Fruit fly (Drosophila melanogaster) whole organism, embryonic: ENCODE data around the gene PH4alphaEFB.
A peak's percentile ranks its signal among the peaks of the same experiment; 100 is the strongest.

Experiments
- Atf3 ChIP-seq: fragments of 200-800 bp; sonication (Bioruptor generic); optimal IDR thresholded peaks from 3 replicates; lab custom pipeline; 2016; ENCODE audit warnings: missing biosample characterization, missing genetic modification characterization
- CG10267 ChIP-seq: fragments of 200-800 bp; sonication (Bioruptor generic); optimal IDR thresholded peaks from 2 replicates; lab custom pipeline; 2018; ENCODE audit warnings: missing biosample characterization, mild to moderate bottlenecking, missing genetic modification characterization, moderate library complexity
- CG10321 ChIP-seq: fragments of 200-800 bp; sonication (Bioruptor generic); IDR thresholded peaks from 2 replicates; pipeline ENCODE4 v1.3.6; 2022; ENCODE audit warnings: missing biosample characterization, missing genetic modification characterization
- CG11504 ChIP-seq: fragments of 200-800 bp; sonication (Bioruptor generic); optimal IDR thresholded peaks from 3 replicates; lab custom pipeline; 2019; ENCODE audit warnings: missing biosample characterization, mild to moderate bottlenecking, missing genetic modification characterization, moderate library complexity
- CG11560 ChIP-seq: fragments of 200-800 bp; sonication (Bioruptor generic); IDR thresholded peaks from 3 replicates; pipeline ENCODE4 v1.3.6; 2022; ENCODE audit warnings: missing biosample characterization, missing genetic modification characterization
- CG12219 ChIP-seq: fragments of 200-800 bp; sonication (Bioruptor generic); optimal IDR thresholded peaks from 3 replicates; lab custom pipeline; 2018; ENCODE audit warnings: missing biosample characterization, mild to moderate bottlenecking, missing genetic modification characterization
- CG12236 ChIP-seq: fragments of 200-800 bp; sonication (Bioruptor generic); optimal IDR thresholded peaks from 2 replicates; lab custom pipeline; 2016; ENCODE audit warnings: missing biosample characterization, missing genetic modification characterization
- CG12744 ChIP-seq: fragments of 200-800 bp; sonication (Bioruptor generic); optimal IDR thresholded peaks from 2 replicates; lab custom pipeline; 2016; ENCODE audit warnings: missing biosample characterization, missing genetic modification characterization
- CG13287 ChIP-seq: fragments of 200-800 bp; sonication (Bioruptor generic); IDR thresholded peaks from 2 replicates; pipeline ENCODE4 v1.3.6; 2022; ENCODE audit warnings: missing biosample characterization, missing genetic modification characterization; ENCODE audit not compliant: partially characterized antibody
- CG13775 ChIP-seq: fragments of 200-800 bp; sonication (Bioruptor generic); optimal IDR thresholded peaks from 3 replicates; lab custom pipeline; 2017; ENCODE audit warnings: missing biosample characterization, mild to moderate bottlenecking, missing genetic modification characterization
- CG15514 ChIP-seq: fragments of 200-800 bp; sonication (Bioruptor generic); optimal IDR thresholded peaks from 3 replicates; lab custom pipeline; 2017; ENCODE audit warnings: missing biosample characterization, missing genetic modification characterization, mild to moderate bottlenecking, moderate library complexity, missing genetic modification reagents
- CG1602 ChIP-seq: fragments of 200-800 bp; sonication (Bioruptor generic); optimal IDR thresholded peaks from 3 replicates; lab custom pipeline; 2016; ENCODE audit warnings: missing biosample characterization, missing genetic modification characterization
- CG16779 ChIP-seq: fragments of 200-800 bp; sonication (Bioruptor generic); IDR thresholded peaks from 2 replicates; pipeline ENCODE4 v1.3.6; 2022; ENCODE audit warnings: missing biosample characterization, missing genetic modification characterization
- CG17568 ChIP-seq: fragments of 200-800 bp; sonication (Bioruptor generic); optimal IDR thresholded peaks from 2 replicates; lab custom pipeline; 2018; ENCODE audit warnings: missing biosample characterization, mild to moderate bottlenecking, missing genetic modification characterization, moderate library complexity
- CG17802 ChIP-seq: fragments of 200-800 bp; sonication (Bioruptor generic); optimal IDR thresholded peaks from 2 replicates; lab custom pipeline; 2018; ENCODE audit warnings: missing biosample characterization, mild to moderate bottlenecking, missing genetic modification characterization, moderate library complexity
- CG17912 ChIP-seq: fragments of 200-800 bp; sonication (Bioruptor generic); optimal IDR thresholded peaks from 2 replicates; lab custom pipeline; 2018; ENCODE audit warnings: missing biosample characterization, mild to moderate bottlenecking, missing genetic modification characterization
- CG2712 ChIP-seq: fragments of 200-800 bp; optimal IDR thresholded peaks from 3 replicates; lab custom pipeline; 2019; ENCODE audit warnings: missing biosample characterization, mild to moderate bottlenecking, missing genetic modification characterization, moderate library complexity
- CG2875 ChIP-seq: fragments of 200-800 bp; sonication (Bioruptor generic); optimal IDR thresholded peaks from 2 replicates; lab custom pipeline; 2017; ENCODE audit warnings: missing biosample characterization, mild to moderate bottlenecking, missing genetic modification characterization, missing genetic modification reagents
- CG32767 ChIP-seq: fragments of 200-800 bp; sonication (Bioruptor generic); IDR thresholded peaks from 2 replicates; pipeline ENCODE4 v1.3.6; 2022; ENCODE audit warnings: missing biosample characterization, missing genetic modification characterization
- CG3281 ChIP-seq: fragments of 200-800 bp; sonication (Bioruptor generic); optimal IDR thresholded peaks from 3 replicates; lab custom pipeline; 2017; ENCODE audit warnings: missing biosample characterization, mild to moderate bottlenecking, missing genetic modification characterization
- CG6175 ChIP-seq: fragments of 200-800 bp; sonication (Bioruptor generic); IDR thresholded peaks from 3 replicates; pipeline ENCODE4 v1.3.6; 2022; ENCODE audit warnings: missing biosample characterization, missing genetic modification characterization
- CG6654 ChIP-seq: fragments of 200-800 bp; sonication (Bioruptor generic); optimal IDR thresholded peaks from 2 replicates; lab custom pipeline; 2017; ENCODE audit warnings: missing biosample characterization, mild to moderate bottlenecking, missing genetic modification characterization
- CG8281 ChIP-seq: fragments of 200-800 bp; sonication (Bioruptor generic); optimal IDR thresholded peaks from 2 replicates; lab custom pipeline; 2018; ENCODE audit warnings: missing biosample characterization, mild to moderate bottlenecking, missing genetic modification characterization, moderate library complexity
- CG9215 ChIP-seq: fragments of 200-800 bp; sonication (Bioruptor generic); IDR thresholded peaks from 2 replicates; pipeline ENCODE4 v1.3.6; 2022; ENCODE audit warnings: missing biosample characterization, missing genetic modification characterization
- CG9609 ChIP-seq: fragments of 200-800 bp; sonication (Bioruptor generic); optimal IDR thresholded peaks from 3 replicates; lab custom pipeline; 2016; ENCODE audit warnings: missing biosample characterization, missing genetic modification characterization
- CTCF ChIP-seq: fragments of 200-800 bp; sonication (Bioruptor generic); optimal IDR thresholded peaks from 2 replicates; lab custom pipeline; 2017; ENCODE audit warnings: missing biosample characterization, mild to moderate bottlenecking, missing genetic modification characterization, moderate library complexity
- Dek ChIP-seq: fragments of 200-800 bp; sonication (Bioruptor generic); optimal IDR thresholded peaks from 3 replicates; lab custom pipeline; 2019; ENCODE audit warnings: missing biosample characterization, mild to moderate bottlenecking, missing genetic modification characterization, moderate library complexity
- Dll ChIP-seq: fragments of 200-800 bp; sonication (Bioruptor generic); IDR thresholded peaks from 4 replicates; pipeline ENCODE4 v1.3.6; 2022; ENCODE audit warnings: missing biosample characterization, missing genetic modification characterization; ENCODE audit not compliant: partially characterized antibody
- Drgx ChIP-seq: fragments of 200-800 bp; sonication (Bioruptor generic); IDR thresholded peaks from 2 replicates; pipeline ENCODE4 v1.3.6; 2022; ENCODE audit warnings: missing biosample characterization, missing genetic modification characterization
- Hmr ChIP-seq: fragments of 200-800 bp; sonication (Bioruptor generic); optimal IDR thresholded peaks from 3 replicates; lab custom pipeline; 2017; ENCODE audit warnings: mild to moderate bottlenecking, missing biosample characterization, missing genetic modification reagents, missing genetic modification characterization
- Jarid2 ChIP-seq: fragments of 200-800 bp; sonication (Bioruptor generic); optimal IDR thresholded peaks from 3 replicates; lab custom pipeline; 2017; ENCODE audit warnings: mild to moderate bottlenecking, missing biosample characterization, missing genetic modification reagents, missing genetic modification characterization
- Mes4 ChIP-seq: fragments of 200-800 bp; sonication (Bioruptor generic); optimal IDR thresholded peaks from 2 replicates; lab custom pipeline; 2016; ENCODE audit warnings: missing biosample characterization, missing genetic modification characterization
- Oli ChIP-seq: fragments of 200-800 bp; sonication (Bioruptor generic); optimal IDR thresholded peaks from 2 replicates; lab custom pipeline; 2018; ENCODE audit warnings: missing biosample characterization, mild to moderate bottlenecking, missing genetic modification characterization, moderate library complexity
- Ptx1 ChIP-seq: fragments of 200-800 bp; sonication (Bioruptor generic); IDR thresholded peaks from 2 replicates; pipeline ENCODE4 v1.3.6; 2022; ENCODE audit warnings: missing biosample characterization, missing genetic modification characterization
- Rx ChIP-seq: fragments of 200-800 bp; sonication (Bioruptor generic); IDR thresholded peaks from 2 replicates; pipeline ENCODE4 v1.3.6; 2022; ENCODE audit warnings: missing biosample characterization, missing genetic modification characterization
- TFAM ChIP-seq: fragments of 200-800 bp; sonication (Bioruptor generic); optimal IDR thresholded peaks from 2 replicates; lab custom pipeline; 2017; ENCODE audit warnings: missing biosample characterization, missing genetic modification characterization, inconsistent platforms
- Xrp1 ChIP-seq: fragments of 200-800 bp; sonication (Bioruptor generic); IDR thresholded peaks from 2 replicates; pipeline ENCODE4 v1.3.6; 2022; ENCODE audit warnings: missing biosample characterization, missing genetic modification characterization
- chm ChIP-seq: fragments of 200-800 bp; sonication (Bioruptor generic); IDR thresholded peaks from 2 replicates; pipeline ENCODE4 v1.3.6; 2022; ENCODE audit warnings: missing biosample characterization, missing genetic modification characterization
- croc ChIP-seq: fragments of 200-800 bp; sonication (Bioruptor generic); conservative IDR thresholded peaks from 3 replicates; pipeline ENCODE4 v1.3.6; 2022; ENCODE audit warnings: missing biosample characterization, missing genetic modification characterization
- dimm ChIP-seq: fragments of 200-800 bp; sonication (Bioruptor generic); IDR thresholded peaks from 2 replicates; pipeline ENCODE4 v1.3.6; 2022; ENCODE audit warnings: missing biosample characterization, missing genetic modification characterization
- en ChIP-seq: fragments of 200-800 bp; sonication (Bioruptor generic); optimal IDR thresholded peaks from 2 replicates; lab custom pipeline; 2016; ENCODE audit warnings: missing biosample characterization, missing genetic modification characterization
- fu2 ChIP-seq: fragments of 200-800 bp; sonication (Bioruptor generic); optimal IDR thresholded peaks from 2 replicates; lab custom pipeline; 2016; ENCODE audit warnings: missing biosample characterization, missing genetic modification characterization
- ind ChIP-seq: fragments of 200-800 bp; sonication (Bioruptor generic); optimal IDR thresholded peaks from 3 replicates; lab custom pipeline; 2016; ENCODE audit warnings: missing biosample characterization, missing genetic modification characterization
- jumu ChIP-seq: fragments of 200-800 bp; sonication (Bioruptor generic); optimal IDR thresholded peaks from 3 replicates; lab custom pipeline; 2016; ENCODE audit warnings: missing biosample characterization, missing genetic modification characterization
- kah ChIP-seq: fragments of 200-800 bp; sonication (Bioruptor generic); optimal IDR thresholded peaks from 2 replicates; lab custom pipeline; 2018; ENCODE audit warnings: missing biosample characterization, mild to moderate bottlenecking, missing genetic modification characterization
- shn ChIP-seq: fragments of 200-800 bp; sonication (Bioruptor generic); optimal IDR thresholded peaks from 3 replicates; lab custom pipeline; 2016; ENCODE audit warnings: missing biosample characterization, missing genetic modification characterization
- sim ChIP-seq: fragments of 200-800 bp; sonication (Bioruptor generic); IDR thresholded peaks from 2 replicates; pipeline ENCODE4 v1.3.6; 2022; ENCODE audit warnings: missing biosample characterization, missing genetic modification characterization
- sisA ChIP-seq: fragments of 200-800 bp; sonication (Bioruptor generic); IDR thresholded peaks from 2 replicates; pipeline ENCODE4 v1.3.6; 2022; ENCODE audit warnings: missing biosample characterization, missing genetic modification characterization
- tx ChIP-seq: fragments of 200-800 bp; sonication (Bioruptor generic); optimal IDR thresholded peaks from 2 replicates; lab custom pipeline; 2016; ENCODE audit warnings: missing biosample characterization, missing genetic modification characterization
- zen ChIP-seq: fragments of 200-800 bp; sonication (Bioruptor generic); optimal IDR thresholded peaks from 3 replicates; lab custom pipeline; 2018; ENCODE audit warnings: missing biosample characterization, mild to moderate bottlenecking, missing genetic modification characterization, moderate library complexity

Gene PH4alphaEFB

DNA sequence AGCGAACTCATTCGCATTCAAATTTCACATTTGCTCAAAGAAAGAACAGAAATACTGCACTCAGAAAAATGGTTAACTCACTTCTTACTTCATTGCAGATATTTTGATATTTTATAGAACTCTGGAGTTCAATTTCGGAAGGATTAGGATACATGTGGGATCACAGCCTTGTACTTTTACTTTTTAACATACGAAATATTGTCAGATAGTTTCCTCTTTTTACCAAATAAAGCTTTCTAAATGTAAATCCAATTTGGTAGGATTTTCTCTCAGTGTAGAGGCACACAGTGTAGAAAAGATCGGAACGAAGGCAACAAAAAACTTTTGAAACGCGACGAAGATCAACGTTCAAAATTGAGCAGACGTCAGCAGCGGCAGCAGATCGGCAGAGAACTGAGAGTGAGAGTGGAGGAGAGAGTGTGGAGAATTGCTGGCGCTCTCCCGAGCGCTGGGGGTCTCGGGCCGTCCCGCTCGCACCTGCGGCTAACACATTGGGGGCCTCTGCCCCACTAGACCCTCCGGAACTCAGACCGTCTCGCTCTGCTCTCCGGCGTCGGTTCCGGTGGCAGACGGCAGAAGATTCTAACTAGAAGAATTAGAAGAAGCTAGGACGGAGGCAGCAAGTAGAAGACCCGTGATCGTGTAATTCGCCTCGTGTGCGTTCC, 66.3 kb downstream of the PH4alphaEFB start, which contains the start of gene tmod (continued):
- TF ChIP-seq CG9609 (GFP tag; lab: Kevin White, UChicago) (peak; percentile 31), shn (GFP tag; lab: Kevin White, UChicago) (peak; percentile 37), chm (GFP tag; lab: Robert Waterston, UW) (peak; percentile 52; the same call in 1 of the 2 replicates), Drgx (GFP tag; lab: Robert Waterston, UW) (peak; percentile 61), CG10267 (tag; lab: Kevin White, UChicago) (peak; percentile 42), CG32767 (0 out of 2 replicates have a peak, but pooled peaks have one; percentile 32), Jarid2 (GFP tag; lab: Kevin White, UChicago) (peak; percentile 12), CG6175 (GFP tag; lab: Robert Waterston, UW) (peak; percentile 51; the same call in 1 of the 3 replicates), CG15514 (GFP tag; lab: Kevin White, UChicago) (peak; percentile 45), CG17568 (GFP tag; lab: Kevin White, UChicago) (peak; percentile 2), CG12236 (GFP tag; lab: Kevin White, UChicago) (no peak), Ptx1 (peak; percentile 55), CG1602 (GFP tag; lab: Kevin White, UChicago) (peak; percentile 5), Oli (tag; lab: Kevin White, UChicago) (peak; percentile 61), ind (GFP tag; lab: Kevin White, UChicago) (peak; percentile 55), CG9215 (GFP tag; lab: Robert Waterston, UW) (0 out of 2 replicates have a peak, but pooled peaks have one; percentile 28), CG2875 (GFP tag; lab: Kevin White, UChicago) (peak; percentile 71), CG2712 (tag; lab: Kevin White, UChicago) (peak; percentile 65), CG11504 (peak; percentile 74), fu2 (GFP tag; lab: Kevin White, UChicago) (no peak), Xrp1 (peak; percentile 29; the same call in 1 of the 2 replicates), en (GFP tag; lab: Kevin White, UChicago) (peak; percentile 30), dimm (GFP tag; lab: Robert Waterston, UW) (peak; percentile 13; the same call in 1 of the 2 replicates), tx (GFP tag; lab: Kevin White, UChicago) (peak; percentile 20), CG12744 (GFP tag; lab: Kevin White, UChicago) (no peak), CG16779 (GFP tag; lab: Robert Waterston, UW) (no peak), CG6654 (GFP tag; lab: Kevin White, UChicago) (peak; percentile 33), Dll (GFP tag; lab: Robert Waterston, UW) (no peak), zen (tag; lab: Kevin White, UChicago) (peak; percentile 3), Dek (tag; lab: Kevin White, UChicago) (no peak), CTCF (peak; percentile 9), croc (GFP tag; lab: Robert Waterston, UW) (peak; percentile 21; the same call in 1 of the 3 replicates), CG13775 (GFP tag; lab: Kevin White, UChicago) (peak; percentile 23), CG17912 (no peak), CG11560 (tag; lab: Robert Waterston, UW) (no peak), CG13287 (peak; percentile 43), jumu (peak; percentile 14), CG8281 (tag; lab: Kevin White, UChicago) (peak; percentile 23), Rx (GFP tag; lab: Robert Waterston, UW) (peak; percentile 37; the same call in 1 of the 2 replicates), CG12219 (GFP tag; lab: Kevin White, UChicago) (peak; percentile 46), sisA (GFP tag; lab: Robert Waterston, UW) (0 out of 2 replicates have a peak, but pooled peaks have one; percentile 42), Mes4 (GFP tag; lab: Kevin White, UChicago) (no peak), CG17802 (peak; percentile 20), TFAM (GFP tag; lab: Kevin White, UChicago) (no peak), CG10321 (GFP tag; lab: Robert Waterston, UW) (peak; percentile 95), Atf3 (GFP tag; lab: Kevin White, UChicago) (no peak), sim (no peak), kah (GFP tag; lab: Kevin White, UChicago) (peak; percentile 30), CG3281 (GFP tag; lab: Kevin White, UChicago) (peak; percentile 43), Hmr (no peak)
